Worm (Caenorhabditis elegans): ENCODE results near the gene T19H12.15.
A peak's percentile ranks its signal among the peaks of the same experiment; 100 is the strongest.

The T19H12.15 gene

ce11 chrV:4912313-4912712 lies 33.2 kb upstream of the T19H12.15 start, which contains the start of gene H23N18.5:
TSS of gene H23N18.5 (minus strand) at chrV:4912381.
- TF ChIP-seq nhr-48 (tag; optimal IDR thresholded peaks at IDR 0.05) (peak; percentile 19), arid-1 (GFP tag; conservative IDR thresholded peaks at IDR 0.05) (no peak), nhr-28 (tag; optimal IDR thresholded peaks at IDR 0.05) (peak; percentile 43), aha-1 (tag) (peak; percentile 32), hlh-11 (tag; optimal IDR thresholded peaks at IDR 0.05) (peak; percentile 16), mdl-1 (tag; optimal IDR thresholded peaks at IDR 0.05) (peak in 1 of 2 experiments; percentile 33)

DNA sequence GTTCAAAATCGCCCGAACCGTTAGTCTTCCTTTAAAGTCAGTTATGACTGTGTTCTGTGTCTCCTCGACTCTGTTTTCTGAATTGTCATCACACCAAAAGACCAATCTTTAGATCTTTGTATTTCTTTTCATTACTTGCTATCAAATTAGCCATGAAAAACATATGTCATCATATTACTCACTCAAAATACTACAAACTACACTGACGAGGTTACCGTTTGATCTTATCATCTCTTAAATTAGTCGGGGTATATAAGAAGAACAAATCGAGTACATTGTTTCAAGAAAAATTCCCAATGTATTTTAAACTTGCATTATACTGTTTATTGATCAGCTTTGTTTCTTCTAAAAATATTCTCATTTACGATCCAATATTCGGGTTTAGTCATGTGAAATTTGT lies 29.4 kb upstream of the T19H12.15 start, which contains the start of gene ugt-13:
Gene ugt-13 (plus strand): TSS at position 294 of the 400 bp plus-strand sequence.
- TF ChIP-seq mep-1 (tag; optimal IDR thresholded peaks at IDR 0.05) = peak; percentile 61
- no peak for TF ChIP-seq nhr-111 (GFP tag; optimal IDR thresholded peaks at IDR 0.05)
- TF ChIP-seq zip-2 (tag; optimal IDR thresholded peaks at IDR 0.05) = no peak
- peak; percentile 97 for TF ChIP-seq ztf-7 (tag; optimal IDR thresholded peaks at IDR 0.05)
- no peak for TF ChIP-seq mxl-3 (GFP tag; optimal IDR thresholded peaks at IDR 0.05)
- TF ChIP-seq sdz-12 (GFP tag; optimal IDR thresholded peaks at IDR 0.05) = no peak
- no peak for TF ChIP-seq Y75B8A.6 (GFP tag; IDR thresholded peaks at IDR 0.05)
- no peak for TF ChIP-seq nhr-41 (GFP tag; IDR thresholded peaks at IDR 0.05)
- TF ChIP-seq nhr-77 (tag; optimal IDR thresholded peaks at IDR 0.05) = no peak
- no peak for TF ChIP-seq unc-130 (GFP tag; optimal IDR thresholded peaks at IDR 0.05)
- no peak for TF ChIP-seq lir-3 (tag; optimal IDR thresholded peaks at IDR 0.05)
- TF ChIP-seq nhr-11 (tag; optimal IDR thresholded peaks at IDR 0.05) = no peak
- no peak for TF ChIP-seq fos-1 (tag; optimal IDR thresholded peaks at IDR 0.05)
- TF ChIP-seq dmd-8 (GFP tag; IDR thresholded peaks at IDR 0.05) = no peak
- no peak for TF ChIP-seq ztf-11 (tag; optimal IDR thresholded peaks at IDR 0.05)
- TF ChIP-seq lin-1 (GFP tag; IDR thresholded peaks at IDR 0.05) = no peak
- TF ChIP-seq lin-29 (GFP tag; IDR thresholded peaks at IDR 0.05) = no peak
- peak; percentile 73 for TF ChIP-seq aha-1 (tag)
- TF ChIP-seq nhr-6 (tag; optimal IDR thresholded peaks at IDR 0.05) = no peak
- TF ChIP-seq spr-3 (GFP tag; optimal IDR thresholded peaks at IDR 0.05) = no peak
- peak; percentile 9 for TF ChIP-seq hlh-30 (tag; optimal IDR thresholded peaks at IDR 0.05; ENCODE audit: insufficient read depth)
- TF ChIP-seq nhr-102 (tag; optimal IDR thresholded peaks at IDR 0.05) = peak; percentile 33
- TF ChIP-seq lin-15B (tag; optimal IDR thresholded peaks at IDR 0.05) = no peak
- TF ChIP-seq set-16 (GFP tag; IDR thresholded peaks at IDR 0.05) = no peak
- TF ChIP-seq nhr-28 (tag; optimal IDR thresholded peaks at IDR 0.05) = peak; percentile 94
- no peak for TF ChIP-seq ceh-28 (tag; optimal IDR thresholded peaks at IDR 0.05)
- peak in 1 of 2 experiments; percentile 28 for TF ChIP-seq lsy-2 (tag; optimal IDR thresholded peaks at IDR 0.05)
- peak; percentile 39 for TF ChIP-seq nhr-48 (tag; optimal IDR thresholded peaks at IDR 0.05)
- no peak for TF ChIP-seq F10B5.3 (tag; optimal IDR thresholded peaks at IDR 0.05)
- no peak for TF ChIP-seq ama-1 (optimal IDR thresholded peaks at IDR 0.05)
- TF ChIP-seq pqm-1 (tag; optimal IDR thresholded peaks at IDR 0.05) = no peak
- no peak for TF ChIP-seq T26A8.4 (GFP tag; IDR thresholded peaks at IDR 0.05)
- no peak for TF ChIP-seq F44E2.7 (GFP tag; IDR thresholded peaks at IDR 0.05)
- no peak for TF ChIP-seq ceh-62 (tag; optimal IDR thresholded peaks at IDR 0.05)
- no peak for TF ChIP-seq ceh-82 (tag; optimal IDR thresholded peaks at IDR 0.05)
- TF ChIP-seq cey-2 (tag; optimal IDR thresholded peaks at IDR 0.05; ENCODE audit: borderline replicate concordance, insufficient read depth) = peak; percentile 47

DNA sequence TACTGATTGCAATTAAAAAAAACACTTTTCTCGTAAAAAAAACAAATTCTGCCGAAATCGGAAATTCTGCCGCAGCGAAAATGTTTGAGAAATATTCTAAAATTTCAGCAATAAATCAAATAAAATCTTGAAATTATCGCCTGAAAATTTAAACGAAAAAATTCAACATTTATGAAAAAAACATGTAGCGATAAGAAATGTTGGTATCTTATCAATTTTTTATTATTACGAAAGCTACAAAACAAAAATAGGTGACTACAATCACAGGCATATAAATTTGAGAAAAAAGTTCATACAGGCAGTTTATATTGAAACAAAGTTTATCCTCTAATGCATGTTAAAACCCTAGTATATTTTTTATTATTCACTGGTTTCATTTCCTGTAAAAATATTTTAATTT lies 26.8 kb upstream of the T19H12.15 start, which contains the start of gene ugt-14:
Gene ugt-14 (plus strand): TSS at position 301 of the 400 bp plus-strand sequence.
- TF ChIP-seq F44E2.7 (GFP tag; IDR thresholded peaks at IDR 0.05) (no peak), nhr-28 (tag; optimal IDR thresholded peaks at IDR 0.05) (peak; percentile 88)

Measured in whole organism, L4 larva.